Worm (Caenorhabditis elegans) whole organism, L1 larva: ENCODE measurements around the gene F14F7.4.

Experiments used
- aha-1 ChIP-seq: fragments of 150-350 bp; optimal IDR thresholded peaks from 2 replicates; lab custom pipeline; 2014; ENCODE audit warnings: missing biosample characterization, missing genetic modification characterization
- aly-2 ChIP-seq: fragments of 150-350 bp; optimal IDR thresholded peaks from 2 replicates; lab custom pipeline; 2014; ENCODE audit warnings: missing biosample characterization, missing genetic modification characterization
- fos-1 ChIP-seq: fragments of 150-350 bp; optimal IDR thresholded peaks from 2 replicates; lab custom pipeline; 2014; ENCODE audit warnings: missing biosample characterization, missing genetic modification characterization
- lin-13 ChIP-seq: fragments of 150-350 bp; optimal IDR thresholded peaks from 2 replicates; lab custom pipeline; 2014; ENCODE audit warnings: missing biosample characterization, missing genetic modification reagents, missing genetic modification characterization
- nhr-237 ChIP-seq: fragments of 150-350 bp; optimal IDR thresholded peaks from 2 replicates; lab custom pipeline; 2014; ENCODE audit warnings: missing biosample characterization, missing genetic modification characterization
- rnt-1 ChIP-seq: sonication (generic microtip); optimal IDR thresholded peaks from 2 replicates; lab custom pipeline; 2016; ENCODE audit warnings: mild to moderate bottlenecking, missing genetic modification characterization, moderate library complexity, missing compliant biosample characterization
- snpc-4 ChIP-seq: fragments of 150-350 bp; optimal IDR thresholded peaks from 2 replicates; lab custom pipeline; 2014; ENCODE audit warnings: missing biosample characterization, missing genetic modification characterization
- snu-23 ChIP-seq: sonication (generic microtip); optimal IDR thresholded peaks from 2 replicates; lab custom pipeline; 2016; ENCODE audit warnings: missing genetic modification characterization, missing compliant biosample characterization
- sox-4 ChIP-seq: sonication (generic microtip); optimal IDR thresholded peaks from 2 replicates; lab custom pipeline; 2016; ENCODE audit warnings: missing genetic modification characterization, missing compliant biosample characterization
- sptf-1 ChIP-seq: fragments of 150-350 bp; optimal IDR thresholded peaks from 2 replicates; lab custom pipeline; 2014; ENCODE audit warnings: missing biosample characterization, missing genetic modification characterization
- tlp-1 ChIP-seq: fragments of 150-350 bp; optimal IDR thresholded peaks from 2 replicates; lab custom pipeline; 2014; ENCODE audit warnings: missing biosample characterization, missing genetic modification characterization
- unc-130 ChIP-seq: fragments of 150-350 bp; optimal IDR thresholded peaks from 2 replicates; lab custom pipeline; 2017; ENCODE audit warnings: missing biosample characterization, missing genetic modification characterization, inconsistent platforms
- unc-62 ChIP-seq: fragments of 150-350 bp; optimal IDR thresholded peaks from 2 replicates; lab custom pipeline; 2014; ENCODE audit warnings: missing biosample characterization, missing genetic modification reagents, missing genetic modification characterization

DNA sequence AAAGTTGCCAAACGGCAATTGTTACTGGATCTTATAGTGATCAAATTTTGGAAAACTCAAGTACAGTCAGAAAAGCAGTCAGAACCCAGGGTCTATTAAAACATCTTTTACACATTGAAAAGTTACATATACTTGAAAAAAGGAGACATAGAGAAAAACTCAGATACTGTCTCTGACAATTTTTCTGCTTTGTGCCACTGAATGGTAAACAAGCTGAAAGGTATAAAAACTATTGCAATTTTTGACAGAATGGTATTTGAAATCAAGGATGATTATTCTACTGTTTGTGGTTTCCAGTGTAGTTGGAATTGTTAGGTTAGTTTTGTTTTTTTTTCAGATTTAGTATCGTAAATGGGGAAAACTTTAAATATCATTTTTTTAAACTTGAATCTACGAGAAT, 8.8 kb downstream of the F14F7.4 start, which contains the start of gene cyp-13A11:
- TF ChIP-seq fos-1 (tag; lab: Kevin White, UChicago): no peak
- no peak for TF ChIP-seq aha-1 (tag; lab: Kevin White, UChicago)
- TF ChIP-seq aly-2: no peak
- TF ChIP-seq snpc-4 (tag; lab: Kevin White, UChicago): no peak
- TF ChIP-seq sptf-1 (tag; lab: Kevin White, UChicago): no peak
- no peak for TF ChIP-seq unc-62
- TF ChIP-seq snu-23 (GFP tag; lab: Kevin White, UChicago): no peak
- no peak for TF ChIP-seq sox-4 (tag; lab: Kevin White, UChicago)
- TF ChIP-seq unc-130 (tag; lab: Kevin White, UChicago): no peak
- TF ChIP-seq lin-13 (GFP tag; lab: Kevin White, UChicago): no peak
- TF ChIP-seq tlp-1 (tag; lab: Kevin White, UChicago): no peak
- TF ChIP-seq nhr-237 (tag; lab: Kevin White, UChicago): no peak
- no peak for TF ChIP-seq rnt-1
